Worm (Caenorhabditis elegans) whole organism, L2 larva: Measurements from ENCODE around the gene cest-1.2.

ENCODE experiments used
- lsy-2 ChIP-seq, 2 experiments: fragments of 150-350 bp in 1 of 2; sonication (generic microtip) in 1 of 2; optimal IDR thresholded peaks; 2 replicates each; lab custom pipeline; 2014 to 2017; ENCODE audit warnings: missing biosample characterization in 2 of 2, missing genetic modification characterization in 2 of 2
- nhr-12 ChIP-seq: fragments of 150-350 bp; optimal IDR thresholded peaks from 2 replicates; lab custom pipeline; 2014; ENCODE audit warnings: missing biosample characterization, missing genetic modification characterization
- nhr-23 ChIP-seq: fragments of 150-350 bp; optimal IDR thresholded peaks from 2 replicates; lab custom pipeline; 2014; ENCODE audit warnings: missing biosample characterization, missing genetic modification reagents, missing genetic modification characterization
- nhr-25 ChIP-seq: fragments of 150-350 bp; sonication (generic microtip); optimal IDR thresholded peaks from 3 replicates; lab custom pipeline; 2014; ENCODE audit warnings: missing biosample characterization, missing genetic modification characterization

- TF ChIP-seq nhr-25 (no peak), nhr-23 (tag; lab: Kevin White, UChicago) (no peak), nhr-12 (tag; lab: Kevin White, UChicago) (no peak), lsy-2 (tag; optimal IDR thresholded peaks at IDR 0.05; lab: Kevin White, UChicago) (no peak)
Observed at ce11 chrV:14153615-14154014, 7.0 kb downstream of the cest-1.2 start.
